Worm (Caenorhabditis elegans) whole organism, mixed stage, embryonic: ENCODE data around the gene taf-9.

Experiments used
- ceh-83 ChIP-seq: fragments of 200-800 bp; sonication (Bioruptor generic); optimal IDR thresholded peaks from 2 replicates; lab custom pipeline; 2018; ENCODE audit warnings: mild to moderate bottlenecking, missing genetic modification characterization, missing compliant biosample characterization
- lin-13 ChIP-seq: fragments of 150-350 bp; optimal IDR thresholded peaks from 2 replicates; lab custom pipeline; 2014; ENCODE audit warnings: missing biosample characterization, missing genetic modification characterization
- mep-1 ChIP-seq: fragments of 150-350 bp; optimal IDR thresholded peaks from 2 replicates; lab custom pipeline; 2017; ENCODE audit warnings: missing biosample characterization, missing genetic modification reagents, missing genetic modification characterization, inconsistent platforms
- nhr-12 ChIP-seq: fragments of 150-350 bp; optimal IDR thresholded peaks from 2 replicates; lab custom pipeline; 2014; ENCODE audit warnings: missing biosample characterization, missing genetic modification characterization
- nhr-28 ChIP-seq: fragments of 150-350 bp; optimal IDR thresholded peaks from 2 replicates; lab custom pipeline; 2014; ENCODE audit warnings: missing biosample characterization, missing genetic modification characterization
- nhr-76 ChIP-seq: sonication (generic microtip); optimal IDR thresholded peaks from 2 replicates; lab custom pipeline; 2017; ENCODE audit warnings: missing biosample characterization, missing genetic modification characterization
- sptf-1 ChIP-seq: sonication (generic microtip); optimal IDR thresholded peaks from 2 replicates; lab custom pipeline; 2017; ENCODE audit warnings: mild to moderate bottlenecking, missing genetic modification characterization, moderate library complexity, missing compliant biosample characterization
- unc-62 ChIP-seq: fragments of 150-350 bp; optimal IDR thresholded peaks from 2 replicates; lab custom pipeline; 2014; ENCODE audit warnings: missing biosample characterization, missing genetic modification reagents, missing genetic modification characterization
- ztf-11 ChIP-seq: fragments of 150-350 bp; optimal IDR thresholded peaks from 2 replicates; lab custom pipeline; 2014; ENCODE audit warnings: missing biosample characterization, missing genetic modification characterization

DNA sequence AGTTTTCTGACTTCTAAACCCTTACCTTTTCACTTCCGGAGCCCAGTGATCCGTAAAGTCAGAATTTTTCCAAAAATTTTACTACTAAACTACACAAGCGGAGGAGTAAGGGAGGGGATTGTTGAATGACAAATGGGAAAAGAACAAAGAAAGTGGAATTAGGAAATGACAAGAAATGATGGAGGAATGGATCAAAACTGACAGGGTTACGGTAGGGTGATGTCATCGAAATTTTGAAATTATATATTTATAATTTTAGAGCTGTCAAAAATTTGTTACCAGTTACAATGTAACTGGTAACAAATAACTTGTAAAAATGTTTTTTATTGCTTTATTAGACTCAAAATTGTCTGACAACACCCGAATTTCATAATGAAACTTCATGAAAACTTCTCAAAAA, 42.3 kb downstream of the taf-9 start:
- TF ChIP-seq sptf-1 (tag; lab: Kevin White, UChicago) (no peak), ztf-11 (tag; lab: Kevin White, UChicago) (no peak), nhr-12 (tag; lab: Kevin White, UChicago) (no peak), mep-1 (no peak), nhr-28 (tag; lab: Kevin White, UChicago) (no peak), ceh-83 (GFP tag; lab: Kevin White, UChicago) (no peak), unc-62 (GFP tag; lab: Kevin White, UChicago) (no peak), lin-13 (tag; lab: Kevin White, UChicago) (no peak), nhr-76 (no peak)
